Worm (Caenorhabditis elegans) whole organism, midembryonic: ENCODE data around the gene cnc-4.

Experiments
- T22C8.4 ChIP-seq: fragments of 200-800 bp; sonication (Bioruptor generic); IDR thresholded peaks from 2 replicates; pipeline ENCODE4 v1.3.6; 2022; ENCODE audit warnings: missing genetic modification characterization, missing compliant biosample characterization
- cog-1 ChIP-seq: sonication (generic microtip); optimal IDR thresholded peaks from 2 replicates; lab custom pipeline; 2016; ENCODE audit warnings: missing genetic modification characterization, missing compliant biosample characterization
- flt-1 ChIP-seq: fragments of 200-800 bp; sonication (Bioruptor generic); IDR thresholded peaks from 2 replicates; pipeline ENCODE4 v1.3.6; 2022; ENCODE audit warnings: missing genetic modification characterization, missing compliant biosample characterization
- klf-2 ChIP-seq: fragments of 200-800 bp; sonication (Bioruptor generic); conservative IDR thresholded peaks from 2 replicates; pipeline ENCODE4 v1.3.6; 2022; ENCODE audit warnings: missing genetic modification reagents, missing genetic modification characterization, missing compliant biosample characterization
- med-1 ChIP-seq: sonication (generic microtip); optimal IDR thresholded peaks from 2 replicates; lab custom pipeline; 2017; ENCODE audit warnings: missing genetic modification characterization, mild to moderate bottlenecking, missing compliant biosample characterization, antibody characterized with exemption, missing genetic modification reagents; ENCODE audit not compliant: insufficient read depth
- ref-1 ChIP-seq: fragments of 200-800 bp; sonication (Bioruptor generic); conservative IDR thresholded peaks from 2 replicates; pipeline ENCODE4 v1.3.6; 2022; ENCODE audit warnings: missing genetic modification reagents, missing genetic modification characterization, missing compliant biosample characterization
- tab-1 ChIP-seq: fragments of 200-800 bp; sonication (Bioruptor generic); IDR thresholded peaks from 2 replicates; pipeline ENCODE4 v1.3.6; 2022; ENCODE audit warnings: missing genetic modification characterization, missing compliant biosample characterization
- ztf-23 ChIP-seq: fragments of 200-800 bp; sonication (Bioruptor generic); IDR thresholded peaks from 2 replicates; pipeline ENCODE4 v1.3.6; 2022; ENCODE audit warnings: missing genetic modification reagents, missing genetic modification characterization, missing compliant biosample characterization
- ztf-29 ChIP-seq: fragments of 200-800 bp; sonication (Bioruptor generic); IDR thresholded peaks from 2 replicates; pipeline ENCODE4 v1.3.6; 2022; ENCODE audit warnings: missing genetic modification reagents, missing genetic modification characterization, missing compliant biosample characterization

cnc-4 gene

ce11 chrV:1476841-1477240 is 29.8 kb downstream of the cnc-4 start:
- no peak for TF ChIP-seq ztf-29 (GFP tag; lab: Robert Waterston, UW)
- no peak for TF ChIP-seq ztf-23 (GFP tag; lab: Robert Waterston, UW)
- no peak for TF ChIP-seq tab-1 (GFP tag; lab: Robert Waterston, UW)
- TF ChIP-seq T22C8.4: no peak
- TF ChIP-seq klf-2 (GFP tag; lab: Robert Waterston, UW): no peak
- no peak for TF ChIP-seq med-1 (GFP tag; lab: Kevin White, UChicago)
- no peak for TF ChIP-seq ref-1 (GFP tag; lab: Robert Waterston, UW)
- no peak for TF ChIP-seq flt-1
- no peak for TF ChIP-seq cog-1

- TF ChIP-seq klf-2 (GFP tag; lab: Robert Waterston, UW) (no peak), ref-1 (GFP tag; lab: Robert Waterston, UW) (no peak), ztf-29 (GFP tag; lab: Robert Waterston, UW) (no peak), flt-1 (no peak), cog-1 (no peak), med-1 (GFP tag; lab: Kevin White, UChicago) (no peak)
Observed at ce11 chrV:1480841-1481240, 33.8 kb downstream of the cnc-4 start.

DNA sequence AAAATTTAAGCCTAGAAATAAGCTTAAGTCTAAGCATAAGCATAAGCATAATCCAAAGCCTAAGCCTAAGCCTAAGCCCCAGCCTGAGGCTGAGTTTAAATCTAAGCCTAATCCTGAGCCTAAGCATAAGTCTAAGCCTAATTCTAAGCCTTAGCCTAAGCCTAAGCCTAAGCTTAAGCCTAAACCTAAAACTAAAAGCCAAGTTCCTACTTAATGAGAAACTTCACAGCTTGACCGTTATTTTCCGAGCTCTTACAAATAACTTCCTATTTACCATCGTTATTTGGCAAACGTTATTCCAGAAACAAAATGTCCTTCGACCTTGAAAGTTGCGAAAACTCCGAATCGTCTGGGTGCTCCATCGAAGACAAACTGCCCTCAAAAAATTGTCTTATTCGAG is 34.7 kb downstream of the cnc-4 start, which contains the start of gene C38C3.4:
Gene C38C3.4, plus strand, starts transcription at position 301 of the 400 bp plus-strand sequence.
- TF ChIP-seq klf-2 (GFP tag; lab: Robert Waterston, UW) (no peak), tab-1 (GFP tag; lab: Robert Waterston, UW) (no peak), ref-1 (GFP tag; lab: Robert Waterston, UW) (no peak), ztf-29 (GFP tag; lab: Robert Waterston, UW) (no peak), flt-1 (no peak), T22C8.4 (no peak), cog-1 (no peak), ztf-23 (GFP tag; lab: Robert Waterston, UW) (no peak), med-1 (GFP tag; lab: Kevin White, UChicago) (no peak)

DNA sequence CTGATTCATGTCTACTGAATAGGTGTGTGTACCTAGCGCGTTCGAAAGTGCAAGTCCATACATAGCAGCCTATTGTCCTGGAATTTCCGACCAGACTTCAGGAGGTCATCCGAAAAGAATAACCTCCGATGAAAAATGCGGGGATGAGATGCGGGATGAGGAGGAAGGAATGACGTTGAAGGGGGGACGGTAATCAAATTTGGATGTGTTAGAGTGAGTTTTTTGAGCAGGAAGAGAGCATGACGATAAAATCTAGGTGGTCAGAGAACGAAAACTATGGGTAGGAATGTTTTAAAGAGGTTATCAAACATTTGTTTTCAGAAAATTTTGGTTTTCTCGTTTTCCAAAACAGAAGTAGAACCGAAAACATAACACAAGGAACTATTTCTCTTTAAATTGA is 39.0 kb downstream of the cnc-4 start:
- TF ChIP-seq flt-1 (no peak), klf-2 (GFP tag; lab: Robert Waterston, UW) (no peak), cog-1 (no peak), ztf-23 (GFP tag; lab: Robert Waterston, UW) (no peak), med-1 (GFP tag; lab: Kevin White, UChicago) (no peak), ref-1 (GFP tag; lab: Robert Waterston, UW) (no peak), T22C8.4 (no peak), ztf-29 (GFP tag; lab: Robert Waterston, UW) (no peak), tab-1 (GFP tag; lab: Robert Waterston, UW) (no peak)

DNA sequence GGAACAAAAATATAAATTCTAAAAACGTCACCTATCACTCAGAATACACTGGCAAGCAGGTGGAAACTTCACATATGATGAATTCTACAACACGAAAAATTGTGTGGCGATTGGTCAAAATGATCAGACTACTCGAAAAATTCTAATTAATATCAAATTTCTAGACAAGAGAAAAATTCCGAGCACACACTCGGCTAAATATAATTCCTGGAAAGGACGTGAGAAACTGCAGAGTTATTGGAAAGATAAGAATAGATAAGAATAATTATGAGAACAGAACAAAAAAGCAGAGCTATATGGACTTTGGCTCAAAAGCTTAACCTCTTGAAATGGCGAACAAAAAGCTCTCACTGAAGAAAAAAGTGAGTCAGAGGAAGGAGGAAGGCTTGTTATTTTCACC is 40.3 kb downstream of the cnc-4 start:
- TF ChIP-seq ztf-29 (GFP tag; lab: Robert Waterston, UW) (no peak), klf-2 (GFP tag; lab: Robert Waterston, UW) (no peak), T22C8.4 (no peak), med-1 (GFP tag; lab: Kevin White, UChicago) (no peak), tab-1 (GFP tag; lab: Robert Waterston, UW) (no peak), ztf-23 (GFP tag; lab: Robert Waterston, UW) (no peak), ref-1 (GFP tag; lab: Robert Waterston, UW) (no peak), flt-1 (no peak), cog-1 (no peak)

ce11 chrV:1488642-1489041 is 41.6 kb downstream of the cnc-4 start:
- TF ChIP-seq flt-1 (no peak), klf-2 (GFP tag; lab: Robert Waterston, UW) (no peak)

- TF ChIP-seq cog-1: no peak
- no peak for TF ChIP-seq klf-2 (GFP tag; lab: Robert Waterston, UW)
- TF ChIP-seq ztf-29 (GFP tag; lab: Robert Waterston, UW): no peak
- no peak for TF ChIP-seq flt-1
- TF ChIP-seq med-1 (GFP tag; lab: Kevin White, UChicago): no peak
- TF ChIP-seq tab-1 (GFP tag; lab: Robert Waterston, UW): no peak
- TF ChIP-seq T22C8.4: no peak
- no peak for TF ChIP-seq ztf-23 (GFP tag; lab: Robert Waterston, UW)
- no peak for TF ChIP-seq ref-1 (GFP tag; lab: Robert Waterston, UW)
Observed at ce11 chrV:1491510-1491909, 44.5 kb downstream of the cnc-4 start, which contains the start of gene C38C3.6. Gene C38C3.6, minus strand, starts transcription at chrV:1491610.

DNA sequence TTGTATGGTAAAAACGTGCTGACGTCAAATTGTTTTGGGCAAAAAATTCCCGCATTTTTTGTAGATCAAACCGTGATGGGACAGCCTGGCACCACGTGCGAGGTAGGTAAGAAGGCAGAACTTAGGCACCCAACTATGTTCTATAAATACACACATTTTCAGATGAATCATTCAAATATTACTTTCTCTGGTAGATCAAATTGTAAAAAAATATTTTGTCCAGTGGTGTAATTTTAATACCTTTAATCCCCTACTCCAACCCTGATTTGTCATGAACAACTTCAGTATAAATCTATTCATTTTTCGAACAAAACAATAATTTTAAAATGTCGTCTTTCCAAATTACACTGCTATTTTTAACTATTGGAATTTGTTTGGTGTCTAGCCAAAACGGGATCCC is 47.5 kb downstream of the cnc-4 start, which contains the start of gene spig-7:
Gene spig-7, plus strand, starts transcription at position 301 of the 400 bp plus-strand sequence.
- TF ChIP-seq klf-2 (GFP tag; lab: Robert Waterston, UW) (no peak), flt-1 (no peak), ztf-23 (GFP tag; lab: Robert Waterston, UW) (no peak), cog-1 (no peak), T22C8.4 (no peak), ztf-29 (GFP tag; lab: Robert Waterston, UW) (no peak), ref-1 (GFP tag; lab: Robert Waterston, UW) (no peak), tab-1 (GFP tag; lab: Robert Waterston, UW) (no peak), med-1 (GFP tag; lab: Kevin White, UChicago) (no peak)

DNA sequence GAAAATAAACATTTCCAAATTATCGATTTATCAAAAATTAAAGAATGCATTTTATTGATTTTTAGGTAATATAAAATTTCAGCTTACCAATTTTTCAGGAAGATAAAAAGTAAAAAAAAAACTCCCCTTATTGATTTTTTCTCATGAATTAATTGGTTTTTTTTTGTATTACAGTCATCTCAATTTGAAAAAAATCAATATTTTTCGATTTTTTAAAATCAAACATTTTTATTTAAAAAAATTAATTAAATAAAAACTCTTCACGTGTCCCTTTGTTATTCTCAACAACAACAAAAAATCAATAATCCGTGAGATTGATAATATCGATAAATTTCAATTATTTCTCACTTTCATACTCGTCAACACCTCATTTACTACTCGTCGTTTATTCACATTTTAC is 48.3 kb downstream of the cnc-4 start, which contains the start of gene C38C3.3:
Gene C38C3.3, plus strand, starts transcription at position 301 of the 400 bp plus-strand sequence.
- TF ChIP-seq tab-1 (GFP tag; lab: Robert Waterston, UW) (no peak), med-1 (GFP tag; lab: Kevin White, UChicago) (no peak), ztf-29 (GFP tag; lab: Robert Waterston, UW) (no peak), ztf-23 (GFP tag; lab: Robert Waterston, UW) (no peak), T22C8.4 (no peak), flt-1 (no peak), ref-1 (GFP tag; lab: Robert Waterston, UW) (no peak), klf-2 (GFP tag; lab: Robert Waterston, UW) (no peak), cog-1 (no peak)

ce11 chrV:1495752-1496151 is 48.8 kb downstream of the cnc-4 start:
- TF ChIP-seq T22C8.4: peak; percentile 80
- TF ChIP-seq ref-1 (GFP tag; lab: Robert Waterston, UW): no peak
- no peak for TF ChIP-seq tab-1 (GFP tag; lab: Robert Waterston, UW)
- no peak for TF ChIP-seq cog-1
- no peak for TF ChIP-seq ztf-29 (GFP tag; lab: Robert Waterston, UW)
- TF ChIP-seq ztf-23 (GFP tag; lab: Robert Waterston, UW): no peak
- no peak for TF ChIP-seq flt-1
